Worm (Caenorhabditis elegans) whole organism, L2 larva: ENCODE results near the gene C09F5.3.
"Not testable (repeated sequence)": the region's sequence is repeated elsewhere in the genome, so short reads cannot be mapped to it uniquely, and the experiment has no call there.

ENCODE experiments used
- C34F6.9 ChIP-seq: fragments of 150-350 bp; optimal IDR thresholded peaks from 2 replicates; lab custom pipeline; 2014; ENCODE audit warnings: missing biosample characterization, missing genetic modification characterization
- Y55F3AM.14 ChIP-seq: fragments of 200-800 bp; sonication (Bioruptor generic); optimal IDR thresholded peaks from 2 replicates; lab custom pipeline; 2018; ENCODE audit warnings: mild to moderate bottlenecking, missing genetic modification characterization, missing compliant biosample characterization
- ZK546.5 ChIP-seq: sonication (generic microtip); optimal IDR thresholded peaks from 2 replicates; lab custom pipeline; 2017; ENCODE audit warnings: missing biosample characterization, missing genetic modification characterization
- alr-1 ChIP-seq: fragments of 150-350 bp; optimal IDR thresholded peaks from 2 replicates; lab custom pipeline; 2014; ENCODE audit warnings: missing biosample characterization, missing genetic modification characterization
- ama-1 ChIP-seq: fragments of 150-350 bp; optimal IDR thresholded peaks from 2 replicates; lab custom pipeline; 2018; ENCODE audit warnings: inconsistent platforms
- blmp-1 ChIP-seq: sonication (generic microtip); optimal IDR thresholded peaks from 2 replicates; lab custom pipeline; 2017; ENCODE audit warnings: missing genetic modification characterization, mild to moderate bottlenecking, missing compliant biosample characterization, antibody characterized with exemption, moderate library complexity; ENCODE audit not compliant: insufficient read depth
- ceh-16 ChIP-seq: fragments of 150-350 bp; optimal IDR thresholded peaks from 2 replicates; lab custom pipeline; 2014; ENCODE audit warnings: missing biosample characterization, missing genetic modification characterization
- ceh-82 ChIP-seq: fragments of 150-350 bp; optimal IDR thresholded peaks from 2 replicates; lab custom pipeline; 2014; ENCODE audit warnings: missing biosample characterization, missing genetic modification characterization
- crh-2 ChIP-seq: sonication (generic microtip); optimal IDR thresholded peaks from 2 replicates; lab custom pipeline; 2017; ENCODE audit warnings: missing biosample characterization, missing genetic modification characterization
- egl-27 ChIP-seq: sonication (generic microtip); optimal IDR thresholded peaks from 3 replicates; lab custom pipeline; 2017; ENCODE audit warnings: missing biosample characterization, missing genetic modification reagents, missing genetic modification characterization
- elt-1 ChIP-seq: fragments of 150-350 bp; optimal IDR thresholded peaks from 2 replicates; lab custom pipeline; 2014; ENCODE audit warnings: missing biosample characterization, missing genetic modification characterization
- elt-3 ChIP-seq: sonication (generic microtip); optimal IDR thresholded peaks from 2 replicates; lab custom pipeline; 2017; ENCODE audit warnings: missing biosample characterization, missing genetic modification characterization
- gmeb-1 ChIP-seq: fragments of 150-350 bp; optimal IDR thresholded peaks from 2 replicates; lab custom pipeline; 2014; ENCODE audit warnings: missing biosample characterization, missing genetic modification characterization
- lin-11 ChIP-seq: fragments of 150-350 bp; sonication (generic microtip); optimal IDR thresholded peaks from 2 replicates; lab custom pipeline; 2014; ENCODE audit warnings: missing biosample characterization, missing genetic modification characterization, inconsistent platforms, mixed read lengths
- lin-39 ChIP-seq: fragments of 150-350 bp; optimal IDR thresholded peaks from 2 replicates; lab custom pipeline; 2014; ENCODE audit warnings: missing biosample characterization, missing genetic modification reagents, missing genetic modification characterization
- lsy-2 ChIP-seq, 2 experiments: fragments of 150-350 bp in 1 of 2; sonication (generic microtip) in 1 of 2; optimal IDR thresholded peaks; 2 replicates each; lab custom pipeline; 2014 to 2017; ENCODE audit warnings: missing biosample characterization in 2 of 2, missing genetic modification characterization in 2 of 2
- mab-5 ChIP-seq: fragments of 150-350 bp; optimal IDR thresholded peaks from 2 replicates; lab custom pipeline; 2014; ENCODE audit warnings: missing biosample characterization, missing genetic modification characterization
- mbf-1 ChIP-seq: sonication (generic microtip); optimal IDR thresholded peaks from 2 replicates; lab custom pipeline; 2017; ENCODE audit warnings: missing biosample characterization, missing genetic modification characterization
- nhr-12 ChIP-seq: fragments of 150-350 bp; optimal IDR thresholded peaks from 2 replicates; lab custom pipeline; 2014; ENCODE audit warnings: missing biosample characterization, missing genetic modification characterization
- nhr-129 ChIP-seq: fragments of 150-350 bp; optimal IDR thresholded peaks from 2 replicates; lab custom pipeline; 2014; ENCODE audit warnings: missing biosample characterization, missing genetic modification characterization
- nhr-21 ChIP-seq: fragments of 150-350 bp; optimal IDR thresholded peaks from 2 replicates; lab custom pipeline; 2014; ENCODE audit warnings: missing biosample characterization, missing genetic modification characterization
- nhr-23 ChIP-seq: fragments of 150-350 bp; optimal IDR thresholded peaks from 2 replicates; lab custom pipeline; 2014; ENCODE audit warnings: missing biosample characterization, missing genetic modification reagents, missing genetic modification characterization
- nhr-237 ChIP-seq: fragments of 150-350 bp; optimal IDR thresholded peaks from 2 replicates; lab custom pipeline; 2014; ENCODE audit warnings: missing biosample characterization, missing genetic modification characterization
- nhr-6 ChIP-seq: fragments of 150-350 bp; optimal IDR thresholded peaks from 2 replicates; lab custom pipeline; 2014; ENCODE audit warnings: missing biosample characterization, missing genetic modification characterization
- nhr-77 ChIP-seq: fragments of 150-350 bp; optimal IDR thresholded peaks from 2 replicates; lab custom pipeline; 2014; ENCODE audit warnings: missing biosample characterization, missing genetic modification characterization
- peb-1 ChIP-seq: fragments of 150-350 bp; optimal IDR thresholded peaks from 2 replicates; lab custom pipeline; 2014; ENCODE audit warnings: missing biosample characterization, missing genetic modification characterization
- sma-3 ChIP-seq: sonication (generic microtip); optimal IDR thresholded peaks from 2 replicates; lab custom pipeline; 2016; ENCODE audit warnings: missing genetic modification reagents, missing genetic modification characterization, missing compliant biosample characterization
- sma-9 ChIP-seq, 2 experiments: fragments of 150-350 bp in 1 of 2; sonication (generic microtip) in 1 of 2; optimal IDR thresholded peaks; 2 replicates each; lab custom pipeline; 2014 to 2016; ENCODE audit warnings: missing genetic modification characterization in 2 of 2, mild to moderate bottlenecking in 1 of 2, missing biosample characterization in 1 of 2, missing compliant biosample characterization in 1 of 2, missing genetic modification reagents in 1 of 2, moderate library complexity in 1 of 2
- snpc-4 ChIP-seq: fragments of 150-350 bp; optimal IDR thresholded peaks from 2 replicates; lab custom pipeline; 2014; ENCODE audit warnings: missing biosample characterization, missing genetic modification characterization
- unc-39 ChIP-seq: fragments of 150-350 bp; optimal IDR thresholded peaks from 2 replicates; lab custom pipeline; 2014; ENCODE audit warnings: missing biosample characterization, missing genetic modification characterization
- unc-55 ChIP-seq: fragments of 150-350 bp; sonication (generic microtip); optimal IDR thresholded peaks from 3 replicates; lab custom pipeline; 2014; ENCODE audit warnings: missing biosample characterization, missing genetic modification reagents, missing genetic modification characterization

The C09F5.3 gene

DNA sequence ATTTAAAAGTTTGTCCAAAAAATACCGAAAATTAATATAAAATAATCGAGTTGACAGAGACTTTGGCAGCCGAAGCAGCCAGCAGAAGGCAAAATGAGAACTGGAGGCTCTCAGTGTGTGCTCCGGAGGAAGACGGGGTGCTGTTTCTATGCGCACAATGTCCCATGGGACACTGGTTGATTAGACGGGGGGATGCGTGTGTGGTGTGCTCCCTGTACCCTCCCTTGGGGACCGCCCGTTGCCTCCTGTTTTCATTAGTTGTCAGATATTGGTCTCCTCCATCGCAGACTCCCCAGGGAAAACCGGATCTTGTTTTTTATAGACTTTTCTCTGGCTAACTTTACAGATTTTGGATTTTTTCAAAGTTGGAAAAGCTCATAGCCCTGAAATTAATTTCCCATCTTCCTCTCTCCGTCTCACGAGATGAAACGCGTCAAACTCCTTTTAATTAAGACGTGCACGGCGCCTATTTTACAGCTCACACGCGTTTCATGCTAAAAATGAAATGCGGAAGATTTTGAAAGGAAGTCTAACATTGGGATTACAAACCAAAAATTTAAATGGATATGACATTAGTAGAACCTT lies at the start of gene C09F5.3:
Gene C09F5.3 (minus strand): TSS at position 94 of the 585 bp plus-strand sequence.
- TF ChIP-seq Y55F3AM.14 (GFP tag; lab: Kevin White, UChicago) (no peak), crh-2 (no peak), ceh-16 (tag; lab: Kevin White, UChicago) (no peak), snpc-4 (tag; lab: Kevin White, UChicago) (no peak), lin-39 (tag; lab: Kevin White, UChicago) (no peak), lin-11 (tag; lab: Kevin White, UChicago) (no peak), nhr-77 (tag; lab: Kevin White, UChicago) (no peak), nhr-237 (tag; lab: Kevin White, UChicago) (no peak), nhr-129 (tag; lab: Kevin White, UChicago) (no peak), mab-5 (no peak), egl-27 (tag; lab: Kevin White, UChicago) (no peak), elt-1 (no peak), mbf-1 (tag; lab: Kevin White, UChicago) (no peak), nhr-21 (tag; lab: Kevin White, UChicago) (no peak), C34F6.9 (tag; lab: Kevin White, UChicago) (no peak)

DNA sequence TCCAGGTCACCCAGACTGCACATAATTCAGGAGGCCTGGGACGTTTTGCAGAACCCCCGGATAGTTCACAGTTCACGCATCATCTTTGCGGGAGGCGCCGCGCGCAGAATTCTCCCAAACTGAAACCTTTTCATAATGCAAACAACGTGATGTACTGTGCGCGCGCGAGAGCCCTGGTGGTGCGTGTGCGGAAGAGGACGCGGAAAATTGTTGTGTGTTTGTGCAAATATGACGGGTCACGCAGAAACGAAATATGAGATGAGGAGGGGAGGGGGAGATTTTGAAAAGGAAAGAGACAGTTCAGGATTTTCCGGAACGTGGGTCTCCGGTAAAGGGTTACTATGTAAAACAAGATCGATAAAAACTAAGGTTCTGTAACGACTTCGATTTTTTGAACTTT lies 45.0 kb upstream of the C09F5.3 start:
- TF ChIP-seq peb-1 (no peak), nhr-23 (no peak), ZK546.5 (tag; lab: Kevin White, UChicago) (no peak)

DNA sequence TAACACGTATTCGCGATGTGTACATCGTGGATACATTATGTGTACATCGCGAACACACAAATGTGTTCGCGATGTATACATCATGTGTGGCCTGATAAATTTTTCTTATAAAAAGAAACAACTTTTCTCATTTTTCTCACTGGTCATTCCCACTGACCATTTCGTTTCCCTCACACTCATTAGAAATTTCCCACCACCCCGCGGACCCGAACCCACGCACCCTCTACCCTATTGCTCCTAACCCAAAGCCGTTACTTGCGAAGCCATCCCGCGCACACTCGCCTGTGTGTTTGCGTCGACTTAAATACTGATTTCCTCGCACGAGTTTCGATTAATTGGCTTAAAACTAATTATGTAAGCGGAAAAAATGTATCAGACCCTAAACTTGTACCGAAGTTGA lies 33.7 kb upstream of the C09F5.3 start:
- TF ChIP-seq sma-9 (GFP tag; optimal IDR thresholded peaks at IDR 0.05; lab: Kevin White, UChicago) (no peak), sma-9 (tag; optimal IDR thresholded peaks at IDR 0.05; lab: Kevin White, UChicago) (no peak)

DNA sequence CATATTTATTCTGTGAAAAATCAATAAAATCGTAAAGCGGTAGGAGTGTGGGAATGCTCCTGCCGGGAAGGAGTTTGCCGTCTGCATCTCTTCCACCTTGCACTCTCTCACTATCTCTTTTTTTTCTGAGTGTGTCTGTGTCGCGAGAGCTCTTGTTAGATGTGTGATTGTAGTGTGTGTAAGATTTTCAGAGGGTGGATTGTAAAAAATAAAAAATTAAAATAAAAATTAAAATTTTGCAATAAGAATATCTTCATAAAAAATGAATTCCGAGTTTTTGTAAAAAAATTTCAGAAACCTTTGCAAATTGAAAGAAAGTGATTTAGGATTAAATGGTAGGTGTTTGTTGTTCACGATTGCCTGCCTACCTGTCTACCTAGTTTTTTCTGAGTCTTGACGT lies 31.3 kb upstream of the C09F5.3 start, which contains the start of gene sel-15:
Gene sel-15 (minus strand): TSS at position 101 of the 400 bp plus-strand sequence.
- TF ChIP-seq alr-1 (no peak), lin-11 (tag; lab: Kevin White, UChicago) (no peak), ceh-82 (tag; lab: Kevin White, UChicago) (no peak), nhr-21 (tag; lab: Kevin White, UChicago) (no peak)

DNA sequence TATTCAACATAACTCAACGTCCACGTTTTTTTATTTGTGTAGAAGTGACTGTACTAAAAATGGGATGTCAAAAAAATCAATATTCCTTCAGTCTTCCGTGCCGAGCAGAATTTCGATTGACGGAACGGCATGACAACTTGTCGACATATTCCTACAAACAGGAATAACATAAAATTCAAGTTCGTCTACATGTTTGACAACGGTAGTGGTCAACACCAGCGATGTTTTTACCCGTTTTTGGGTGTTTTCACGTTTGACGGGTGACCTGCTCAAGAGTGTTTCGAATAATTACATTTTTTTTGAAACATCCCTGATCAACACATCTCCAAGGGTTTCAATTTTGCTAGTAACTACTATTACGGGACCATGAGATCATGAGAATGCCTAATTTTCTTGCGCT lies 26.9 kb upstream of the C09F5.3 start, which contains the start of gene W02B3.7:
Gene W02B3.7 (minus strand): TSS at position 101 of the 400 bp plus-strand sequence.
- TF ChIP-seq mbf-1 (tag; lab: Kevin White, UChicago) = no peak
- TF ChIP-seq C34F6.9 (tag; lab: Kevin White, UChicago) = no peak
- TF ChIP-seq elt-3 (tag; lab: Kevin White, UChicago) = no peak
- no peak for TF ChIP-seq sma-3 (GFP tag; lab: Kevin White, UChicago)
- TF ChIP-seq nhr-12 = no peak
- TF ChIP-seq egl-27 (tag; lab: Kevin White, UChicago) = no peak
- TF ChIP-seq sma-9 (GFP tag; optimal IDR thresholded peaks at IDR 0.05; lab: Kevin White, UChicago) = no peak
- TF ChIP-seq sma-9 (tag; optimal IDR thresholded peaks at IDR 0.05; lab: Kevin White, UChicago) = no peak
- TF ChIP-seq alr-1 = no peak
- TF ChIP-seq, all 48 proteins: peak for 0

DNA sequence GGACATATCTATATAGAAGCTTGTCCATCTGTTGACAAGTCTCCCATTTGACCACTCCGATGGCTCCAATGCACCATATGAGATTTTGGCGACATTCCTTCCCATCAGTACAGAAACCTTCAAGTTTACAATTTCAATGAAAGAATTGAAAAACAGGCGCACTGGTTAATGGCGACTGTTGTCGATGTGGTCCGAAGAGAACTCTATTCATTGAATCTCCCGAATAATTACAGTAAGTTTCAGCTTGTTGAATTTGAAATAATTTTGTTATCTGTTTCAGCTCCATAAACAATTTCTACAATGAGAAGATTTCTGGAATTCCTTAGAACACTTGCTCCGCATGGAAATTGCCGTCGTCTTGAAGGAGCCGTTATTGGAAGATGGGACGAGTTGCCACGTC lies 23.8 kb upstream of the C09F5.3 start, which contains the start of gene elf-1:
Gene elf-1 (plus strand): TSS at position 301 of the 400 bp plus-strand sequence.
- not testable (repeated sequence) for TF ChIP-seq nhr-12; blmp-1 (tag; lab: Kevin White, UChicago); elt-3 (tag; lab: Kevin White, UChicago)

DNA sequence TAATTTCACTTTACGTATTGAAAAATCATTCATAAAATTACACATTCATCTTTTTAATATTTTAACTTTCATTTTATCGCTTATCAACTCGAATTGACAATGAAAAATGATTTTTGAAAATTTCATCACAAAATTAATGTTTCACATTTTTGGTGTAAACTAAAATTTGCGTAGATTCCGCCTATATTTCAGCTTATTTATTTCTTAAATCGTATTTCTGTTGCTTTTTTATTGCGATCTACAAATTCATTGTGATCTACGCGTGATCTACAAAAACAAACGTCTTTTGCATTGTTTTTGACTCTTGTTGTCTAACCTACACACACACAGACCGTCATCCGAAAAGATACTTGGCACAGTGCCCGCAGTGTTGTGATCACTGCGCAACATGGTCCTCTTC lies 23.0 kb upstream of the C09F5.3 start:
- TF ChIP-seq gmeb-1 (no peak), nhr-77 (tag; lab: Kevin White, UChicago) (no peak), unc-39 (tag; lab: Kevin White, UChicago) (no peak), nhr-21 (tag; lab: Kevin White, UChicago) (no peak), ama-1 (lab: Kevin White, UChicago) (no peak), nhr-6 (tag; lab: Kevin White, UChicago) (no peak), lsy-2 (tag; optimal IDR thresholded peaks at IDR 0.05; lab: Kevin White, UChicago) (no peak), lin-39 (tag; lab: Kevin White, UChicago) (no peak), unc-55 (no peak), nhr-23 (no peak)
